Fruit fly (Drosophila melanogaster) whole organism, embryonic: ENCODE results near the gene CG4991.
A peak's percentile ranks its signal among the peaks of the same experiment; 100 is the strongest.

Source experiments
- Atf6 ChIP-seq: fragments of 200-800 bp; sonication (Bioruptor generic); IDR thresholded peaks from 2 replicates; pipeline ENCODE4 v1.3.6; 2022; ENCODE audit warnings: missing biosample characterization, missing genetic modification characterization
- Awh ChIP-seq: fragments of 200-800 bp; sonication (Bioruptor generic); IDR thresholded peaks from 2 replicates; pipeline ENCODE4, ENCODE4 v1.3.6; 2022; ENCODE audit warnings: missing biosample characterization, missing genetic modification characterization
- C15 ChIP-seq: fragments of 200-800 bp; sonication (Bioruptor generic); IDR thresholded peaks from 3 replicates; pipeline ENCODE4 v1.3.6; 2022; ENCODE audit warnings: missing biosample characterization, missing genetic modification characterization
- CG10209 ChIP-seq: fragments of 200-800 bp; sonication (Bioruptor generic); optimal IDR thresholded peaks from 3 replicates; lab custom pipeline; 2017; ENCODE audit warnings: missing biosample characterization, mild to moderate bottlenecking, missing genetic modification characterization, missing genetic modification reagents
- CG10543 ChIP-seq: fragments of 200-800 bp; sonication (Bioruptor generic); optimal IDR thresholded peaks from 3 replicates; lab custom pipeline; 2017; ENCODE audit warnings: missing biosample characterization, mild to moderate bottlenecking, missing genetic modification characterization, moderate library complexity
- CG11093 ChIP-seq: fragments of 200-800 bp; sonication (Bioruptor generic); IDR thresholded peaks from 3 replicates; pipeline ENCODE4 v1.3.6; 2022; ENCODE audit warnings: missing biosample characterization, missing genetic modification characterization
- CG11560 ChIP-seq: fragments of 200-800 bp; sonication (Bioruptor generic); IDR thresholded peaks from 3 replicates; pipeline ENCODE4 v1.3.6; 2022; ENCODE audit warnings: missing biosample characterization, missing genetic modification characterization
- CG1233 ChIP-seq: fragments of 200-800 bp; sonication (Bioruptor generic); optimal IDR thresholded peaks from 4 replicates; lab custom pipeline; 2018; ENCODE audit warnings: missing biosample characterization, mild to moderate bottlenecking, missing genetic modification characterization
- CG14710 ChIP-seq: fragments of 200-800 bp; sonication (Bioruptor generic); optimal IDR thresholded peaks from 3 replicates; lab custom pipeline; 2019; ENCODE audit warnings: missing biosample characterization, mild to moderate bottlenecking, missing genetic modification characterization, moderate library complexity
- CG15073 ChIP-seq: fragments of 200-800 bp; sonication (Bioruptor generic); optimal IDR thresholded peaks from 2 replicates; lab custom pipeline; 2016; ENCODE audit warnings: missing biosample characterization, missing genetic modification characterization
- CG1603 ChIP-seq: fragments of 200-800 bp; sonication (Bioruptor generic); optimal IDR thresholded peaks from 2 replicates; lab custom pipeline; 2019; ENCODE audit warnings: missing biosample characterization, mild to moderate bottlenecking, missing genetic modification characterization, moderate library complexity
- CG17186 ChIP-seq: fragments of 200-800 bp; sonication (Bioruptor generic); optimal IDR thresholded peaks from 3 replicates; lab custom pipeline; 2017; ENCODE audit warnings: missing biosample characterization, missing genetic modification reagents, missing genetic modification characterization
- CG17328 ChIP-seq: fragments of 200-800 bp; sonication (Bioruptor generic); IDR thresholded peaks from 2 replicates; pipeline ENCODE4 v1.3.6; 2022; ENCODE audit warnings: missing biosample characterization, missing genetic modification characterization
- CG3065 ChIP-seq: fragments of 200-800 bp; sonication (Bioruptor generic); optimal IDR thresholded peaks from 2 replicates; lab custom pipeline; 2016; ENCODE audit warnings: missing biosample characterization, missing genetic modification characterization
- CG3995 ChIP-seq: fragments of 200-800 bp; sonication (Bioruptor generic); optimal IDR thresholded peaks from 3 replicates; lab custom pipeline; 2016; ENCODE audit warnings: missing biosample characterization, missing genetic modification characterization
- CG43689 ChIP-seq: fragments of 200-800 bp; sonication (Bioruptor generic); IDR thresholded peaks from 2 replicates; pipeline ENCODE4 v1.3.6; 2022; ENCODE audit warnings: missing biosample characterization, missing genetic modification characterization
- CG6175 ChIP-seq: fragments of 200-800 bp; sonication (Bioruptor generic); IDR thresholded peaks from 3 replicates; pipeline ENCODE4 v1.3.6; 2022; ENCODE audit warnings: missing biosample characterization, missing genetic modification characterization
- CG7372 ChIP-seq: fragments of 200-800 bp; sonication (Bioruptor generic); IDR thresholded peaks from 2 replicates; pipeline ENCODE4 v1.3.6; 2022; ENCODE audit warnings: missing biosample characterization, missing genetic modification characterization
- CG8388 ChIP-seq: fragments of 200-800 bp; sonication (Bioruptor generic); optimal IDR thresholded peaks from 2 replicates; lab custom pipeline; 2019; ENCODE audit warnings: missing biosample characterization, mild to moderate bottlenecking, missing genetic modification characterization, moderate library complexity
- CG9609 ChIP-seq: fragments of 200-800 bp; sonication (Bioruptor generic); optimal IDR thresholded peaks from 3 replicates; lab custom pipeline; 2016; ENCODE audit warnings: missing biosample characterization, missing genetic modification characterization
- CG9932 ChIP-seq: fragments of 200-800 bp; sonication (Bioruptor generic); IDR thresholded peaks from 2 replicates; pipeline ENCODE4 v1.3.6; 2022; ENCODE audit warnings: missing biosample characterization, missing genetic modification characterization
- D19B ChIP-seq: fragments of 200-800 bp; sonication (Bioruptor generic); optimal IDR thresholded peaks from 2 replicates; lab custom pipeline; 2017; ENCODE audit warnings: missing biosample characterization, mild to moderate bottlenecking, missing genetic modification characterization
- Drgx ChIP-seq: fragments of 200-800 bp; sonication (Bioruptor generic); IDR thresholded peaks from 2 replicates; pipeline ENCODE4 v1.3.6; 2022; ENCODE audit warnings: missing biosample characterization, missing genetic modification characterization
- HLH54F ChIP-seq: fragments of 200-800 bp; sonication (Bioruptor generic); optimal IDR thresholded peaks from 3 replicates; lab custom pipeline; 2016; ENCODE audit warnings: missing biosample characterization, missing genetic modification characterization
- Hey ChIP-seq: fragments of 200-800 bp; sonication (Bioruptor generic); optimal IDR thresholded peaks from 3 replicates; lab custom pipeline; 2018; ENCODE audit warnings: missing biosample characterization, mild to moderate bottlenecking, missing genetic modification characterization
- Hr51 ChIP-seq, 2 experiments: fragments of 200-800 bp; sonication (Bioruptor generic); optimal IDR thresholded peaks; 2 replicates in 1 of 2; 3 replicates in 1 of 2; lab custom pipeline; 2016 to 2018; ENCODE audit warnings: missing biosample characterization in 2 of 2, missing genetic modification characterization in 2 of 2, mild to moderate bottlenecking in 1 of 2, moderate library complexity in 1 of 2
- Lpt ChIP-seq: fragments of >200 bp; optimal IDR thresholded peaks from 2 replicates; lab custom pipeline; 2018; ENCODE audit warnings: missing biosample characterization, missing genetic modification characterization
- MBD-R2 ChIP-seq: fragments of 200-800 bp; sonication (Bioruptor generic); IDR thresholded peaks from 2 replicates; pipeline ENCODE4 v1.3.6; 2022; ENCODE audit warnings: missing biosample characterization, missing genetic modification characterization
- Mad ChIP-seq: fragments of 200-800 bp; sonication (Bioruptor generic); optimal IDR thresholded peaks from 2 replicates; lab custom pipeline; 2016; ENCODE audit warnings: missing biosample characterization, missing genetic modification characterization
- Max ChIP-seq: fragments of 200-800 bp; sonication (Bioruptor generic); optimal IDR thresholded peaks from 2 replicates; lab custom pipeline; 2016; ENCODE audit warnings: missing biosample characterization, mild to moderate bottlenecking, missing genetic modification characterization
- Mes4 ChIP-seq: fragments of 200-800 bp; sonication (Bioruptor generic); optimal IDR thresholded peaks from 2 replicates; lab custom pipeline; 2016; ENCODE audit warnings: missing biosample characterization, missing genetic modification characterization
- NC2α ChIP-seq: fragments of 200-800 bp; sonication (Bioruptor generic); optimal IDR thresholded peaks from 2 replicates; lab custom pipeline; 2016; ENCODE audit warnings: missing biosample characterization, missing genetic modification characterization
- PHDP ChIP-seq: fragments of 200-800 bp; sonication (Bioruptor generic); optimal IDR thresholded peaks from 3 replicates; lab custom pipeline; 2018; ENCODE audit warnings: missing biosample characterization, mild to moderate bottlenecking, missing genetic modification characterization, moderate library complexity
- Ravus ChIP-seq: fragments of 200-800 bp; sonication (Bioruptor generic); IDR thresholded peaks from 2 replicates; pipeline ENCODE4 v1.3.6; 2022; ENCODE audit warnings: missing biosample characterization, missing genetic modification characterization
- bsh ChIP-seq, 2 experiments: fragments of 200-800 bp; sonication (Bioruptor generic); optimal IDR thresholded peaks; 2 replicates each; lab custom pipeline; 2017 to 2018; ENCODE audit warnings: mild to moderate bottlenecking in 2 of 2, missing biosample characterization in 2 of 2, missing genetic modification characterization in 2 of 2, moderate library complexity in 1 of 2
- chn ChIP-seq: fragments of 200-800 bp; sonication (Bioruptor generic); optimal IDR thresholded peaks from 2 replicates; lab custom pipeline; 2016; ENCODE audit warnings: missing biosample characterization, missing genetic modification characterization
- dysf ChIP-seq: fragments of 200-800 bp; sonication (Bioruptor generic); IDR thresholded peaks from 3 replicates; pipeline ENCODE4 v1.3.6; 2022; ENCODE audit warnings: missing biosample characterization, missing genetic modification characterization
- fu2 ChIP-seq: fragments of 200-800 bp; sonication (Bioruptor generic); optimal IDR thresholded peaks from 2 replicates; lab custom pipeline; 2016; ENCODE audit warnings: missing biosample characterization, missing genetic modification characterization
- gce ChIP-seq: fragments of 200-800 bp; sonication (Bioruptor generic); IDR thresholded peaks from 3 replicates; pipeline ENCODE4 v1.3.6; 2022; ENCODE audit warnings: missing biosample characterization, missing genetic modification characterization
- gem ChIP-seq: fragments of 200-800 bp; sonication (Bioruptor generic); optimal IDR thresholded peaks from 2 replicates; lab custom pipeline; 2019; ENCODE audit warnings: missing biosample characterization, mild to moderate bottlenecking, missing genetic modification characterization, moderate library complexity
- kni ChIP-seq: fragments of 200-800 bp; sonication (Bioruptor generic); optimal IDR thresholded peaks from 3 replicates; lab custom pipeline; 2017; ENCODE audit warnings: mild to moderate bottlenecking, missing biosample characterization, missing genetic modification reagents, missing genetic modification characterization
- lbe ChIP-seq: fragments of 200-800 bp; sonication (Bioruptor generic); optimal IDR thresholded peaks from 2 replicates; lab custom pipeline; 2016; ENCODE audit warnings: missing biosample characterization, mild to moderate bottlenecking, missing genetic modification characterization
- lola ChIP-seq, 3 experiments: fragments of >200 bp in 2 of 3; fragments of 200-800 bp in 1 of 3; sonication (Bioruptor generic) in 1 of 3; optimal IDR thresholded peaks; 2 replicates each; lab custom pipeline; 2017 to 2019; ENCODE audit warnings: missing biosample characterization in 3 of 3, missing genetic modification characterization in 3 of 3, mild to moderate bottlenecking in 1 of 3, moderate library complexity in 1 of 3
- luna ChIP-seq: fragments of 200-800 bp; sonication (Bioruptor generic); optimal IDR thresholded peaks from 2 replicates; lab custom pipeline; 2016; ENCODE audit warnings: missing biosample characterization, missing genetic modification characterization
- mld ChIP-seq: fragments of 200-800 bp; sonication (Bioruptor generic); IDR thresholded peaks from 3 replicates; pipeline ENCODE4 v1.3.6; 2022; ENCODE audit warnings: missing biosample characterization, missing genetic modification characterization; ENCODE audit not compliant: partially characterized antibody
- nerfin-1 ChIP-seq: fragments of 200-800 bp; sonication (Bioruptor generic); optimal IDR thresholded peaks from 3 replicates; lab custom pipeline; 2019; ENCODE audit warnings: missing biosample characterization, mild to moderate bottlenecking, missing genetic modification characterization, moderate library complexity
- rib ChIP-seq: fragments of 200-800 bp; sonication (Bioruptor generic); IDR thresholded peaks from 2 replicates; pipeline ENCODE4 v1.3.6; 2022; ENCODE audit warnings: missing biosample characterization, missing genetic modification characterization
- slou ChIP-seq: fragments of 200-800 bp; sonication (Bioruptor generic); optimal IDR thresholded peaks from 3 replicates; lab custom pipeline; 2016; ENCODE audit warnings: missing biosample characterization, missing genetic modification characterization
- slp2 ChIP-seq: fragments of 200-800 bp; sonication (Bioruptor generic); optimal IDR thresholded peaks from 2 replicates; lab custom pipeline; 2016; ENCODE audit warnings: missing biosample characterization, missing genetic modification characterization
- tio ChIP-seq: fragments of 200-800 bp; sonication (Bioruptor generic); optimal IDR thresholded peaks from 2 replicates; lab custom pipeline; 2017; ENCODE audit warnings: missing biosample characterization, missing genetic modification characterization, inconsistent platforms
- usp ChIP-seq: fragments of >200 bp; optimal IDR thresholded peaks from 2 replicates; lab custom pipeline; 2017; ENCODE audit warnings: missing biosample characterization, missing genetic modification characterization
- wdn ChIP-seq: fragments of 200-800 bp; sonication (Bioruptor generic); IDR thresholded peaks from 2 replicates; pipeline ENCODE4 v1.3.6; 2022; ENCODE audit warnings: missing biosample characterization, missing genetic modification characterization
- zfh2 ChIP-seq: fragments of 200-800 bp; sonication (Bioruptor generic); optimal IDR thresholded peaks from 2 replicates; lab custom pipeline; 2016; ENCODE audit warnings: missing biosample characterization, missing genetic modification characterization

Gene CG4991

dm6 chrX:17121600-17121999 lies 29.9 kb downstream of the CG4991 start (continued):
- TF ChIP-seq fu2 (GFP tag; lab: Kevin White, UChicago) = no peak
- no peak for TF ChIP-seq luna (GFP tag; lab: Kevin White, UChicago)
- no peak for TF ChIP-seq CG1603 (tag; lab: Kevin White, UChicago)
- no peak for TF ChIP-seq dysf (GFP tag; lab: Robert Waterston, UW)
- peak in 1 of 2 experiments; percentile 54 for TF ChIP-seq Hr51 (GFP tag; optimal IDR thresholded peaks at IDR 0.05; lab: Kevin White, UChicago)
- no peak for TF ChIP-seq kni (GFP tag; lab: Kevin White, UChicago)
- TF ChIP-seq Lpt (GFP tag; lab: Kevin White, UChicago) = no peak
- no peak for TF ChIP-seq rib (GFP tag; lab: Robert Waterston, UW)
- no peak for TF ChIP-seq slou
- peak; percentile 52 for TF ChIP-seq PHDP (tag; lab: Kevin White, UChicago)
- no peak for TF ChIP-seq C15 (GFP tag; lab: Robert Waterston, UW)
- no peak for TF ChIP-seq CG11093 (GFP tag; lab: Robert Waterston, UW)
- TF ChIP-seq CG11560 = no peak
- no peak for TF ChIP-seq lbe (GFP tag; lab: Kevin White, UChicago)
- peak; percentile 16 for TF ChIP-seq CG1233 (GFP tag; lab: Kevin White, UChicago)
- no peak for TF ChIP-seq zfh2 (GFP tag; lab: Kevin White, UChicago)
- TF ChIP-seq CG3995 (GFP tag; lab: Kevin White, UChicago) = no peak
- TF ChIP-seq Drgx = no peak
- TF ChIP-seq D19B (GFP tag; lab: Kevin White, UChicago) = peak; percentile 7
- TF ChIP-seq Mad (GFP tag; lab: Kevin White, UChicago) = no peak
- no peak for TF ChIP-seq Atf6 (GFP tag; lab: Robert Waterston, UW)
- TF ChIP-seq mld = no peak
- TF ChIP-seq NC2α = no peak
- no peak for TF ChIP-seq gce
- no peak for TF ChIP-seq MBD-R2 (GFP tag; lab: Robert Waterston, UW)
- TF ChIP-seq bsh (GFP tag; optimal IDR thresholded peaks at IDR 0.05; lab: Kevin White, UChicago) = peak in 1 of 2 experiments; percentile 57
- no peak for TF ChIP-seq CG10543 (GFP tag; lab: Kevin White, UChicago)
- peak; percentile 19 for TF ChIP-seq CG8388 (GFP tag; lab: Kevin White, UChicago)
- TF ChIP-seq tio = peak; percentile 16
- peak; percentile 5 for TF ChIP-seq CG10209 (GFP tag; lab: Kevin White, UChicago)
- no peak for TF ChIP-seq Hey (tag; lab: Kevin White, UChicago)
- TF ChIP-seq Ravus (GFP tag; lab: Robert Waterston, UW) = no peak
- no peak for TF ChIP-seq nerfin-1 (tag; lab: Kevin White, UChicago)
- TF ChIP-seq CG9609 (GFP tag; lab: Kevin White, UChicago) = no peak
- no peak for TF ChIP-seq CG15073 (GFP tag; lab: Kevin White, UChicago)
- peak in 1 of 3 experiments; percentile 47 for TF ChIP-seq lola (GFP tag; optimal IDR thresholded peaks at IDR 0.05; lab: Kevin White, UChicago)
- TF ChIP-seq CG43689 (GFP tag; lab: Robert Waterston, UW) = no peak
- TF ChIP-seq slp2 (GFP tag; lab: Kevin White, UChicago) = no peak
- TF ChIP-seq usp (GFP tag; lab: Kevin White, UChicago) = no peak
- TF ChIP-seq CG9932 = no peak
- TF ChIP-seq CG17328 (GFP tag; lab: Robert Waterston, UW) = no peak
- no peak for TF ChIP-seq Mes4 (GFP tag; lab: Kevin White, UChicago)
- TF ChIP-seq gem (tag; lab: Kevin White, UChicago) = peak; percentile 68
- TF ChIP-seq CG7372 (GFP tag; lab: Robert Waterston, UW) = no peak
- no peak for TF ChIP-seq CG6175 (GFP tag; lab: Robert Waterston, UW)
- peak; percentile 18 for TF ChIP-seq CG14710 (tag; lab: Kevin White, UChicago)
- TF ChIP-seq Awh (GFP tag; lab: Robert Waterston, UW) = no peak
- no peak for TF ChIP-seq wdn
- no peak for TF ChIP-seq Max (GFP tag; lab: Kevin White, UChicago)
- TF ChIP-seq HLH54F (GFP tag; lab: Kevin White, UChicago) = no peak
- TF ChIP-seq chn (GFP tag; lab: Kevin White, UChicago) = no peak
- no peak for TF ChIP-seq CG17186
- no peak for TF ChIP-seq CG3065 (GFP tag; lab: Kevin White, UChicago)
